Worm (Caenorhabditis elegans): ENCODE measurements around the gene F09F7.5.

- TF ChIP-seq cog-1 (tag; optimal IDR thresholded peaks at IDR 0.05): no peak
- TF ChIP-seq T22C8.4 (GFP tag; IDR thresholded peaks at IDR 0.05): no peak
- TF ChIP-seq ref-1 (GFP tag; conservative IDR thresholded peaks at IDR 0.05): no peak
- no peak for TF ChIP-seq ztf-29 (GFP tag; IDR thresholded peaks at IDR 0.05)
- no peak for TF ChIP-seq flt-1 (GFP tag; IDR thresholded peaks at IDR 0.05)
- no peak for TF ChIP-seq klf-2 (GFP tag; conservative IDR thresholded peaks at IDR 0.05)
- TF ChIP-seq tab-1 (GFP tag; IDR thresholded peaks at IDR 0.05): no peak
- TF ChIP-seq ztf-23 (GFP tag; IDR thresholded peaks at IDR 0.05): no peak
- no peak for TF ChIP-seq med-1 (GFP tag; optimal IDR thresholded peaks at IDR 0.05; ENCODE audit: insufficient read depth)
Observed at ce11 chrIII:5557246-5557819, 10.5 kb downstream of the F09F7.5 start, which contains the start of gene rpc-2.

Measured in whole organism, midembryonic.